Fruit fly (Drosophila melanogaster) whole organism, embryonic: ENCODE measurements around the gene CG3408.

Experiments
- CG10274 ChIP-seq: fragments of 200-800 bp; sonication (Bioruptor generic); optimal IDR thresholded peaks from 3 replicates; lab custom pipeline; 2017; ENCODE audit warnings: missing biosample characterization, mild to moderate bottlenecking, missing genetic modification characterization
- CG10431 ChIP-seq: fragments of 200-800 bp; sonication (Bioruptor generic); optimal IDR thresholded peaks from 3 replicates; lab custom pipeline; 2018; ENCODE audit warnings: missing biosample characterization, mild to moderate bottlenecking, missing genetic modification characterization
- CG10979 ChIP-seq: fragments of 200-800 bp; sonication (Bioruptor generic); optimal IDR thresholded peaks from 2 replicates; lab custom pipeline; 2018; ENCODE audit warnings: missing biosample characterization, mild to moderate bottlenecking, missing genetic modification characterization, moderate library complexity
- CG12071 ChIP-seq: fragments of 200-800 bp; sonication (Bioruptor generic); optimal IDR thresholded peaks from 3 replicates; lab custom pipeline; 2018; ENCODE audit warnings: missing biosample characterization, mild to moderate bottlenecking, missing genetic modification characterization
- CG12769 ChIP-seq: fragments of 200-800 bp; sonication (Bioruptor generic); optimal IDR thresholded peaks from 2 replicates; lab custom pipeline; 2019; ENCODE audit warnings: missing biosample characterization, mild to moderate bottlenecking, missing genetic modification characterization, moderate library complexity
- CG13123 ChIP-seq: fragments of 200-800 bp; sonication (Bioruptor generic); optimal IDR thresholded peaks from 2 replicates; lab custom pipeline; 2016; ENCODE audit warnings: missing biosample characterization, missing genetic modification characterization
- CG16813 ChIP-seq: fragments of 200-800 bp; sonication (Bioruptor generic); IDR thresholded peaks from 3 replicates; pipeline ENCODE4 v1.3.6; 2022; ENCODE audit warnings: missing biosample characterization, missing genetic modification characterization; ENCODE audit not compliant: partially characterized antibody
- CG17359 ChIP-seq: fragments of 200-800 bp; sonication (Bioruptor generic); optimal IDR thresholded peaks from 3 replicates; lab custom pipeline; 2018; ENCODE audit warnings: missing biosample characterization, mild to moderate bottlenecking, missing genetic modification characterization, moderate library complexity
- CG18619 ChIP-seq: fragments of 200-800 bp; sonication (Bioruptor generic); optimal IDR thresholded peaks from 3 replicates; lab custom pipeline; 2017; ENCODE audit warnings: missing biosample characterization, mild to moderate bottlenecking, missing genetic modification characterization
- CG2116 ChIP-seq: fragments of 200-800 bp; sonication (Bioruptor generic); optimal IDR thresholded peaks from 3 replicates; lab custom pipeline; 2018; ENCODE audit warnings: missing biosample characterization, mild to moderate bottlenecking, missing genetic modification characterization
- CG31365 ChIP-seq: fragments of 200-800 bp; sonication (Bioruptor generic); optimal IDR thresholded peaks from 2 replicates; lab custom pipeline; 2018; ENCODE audit warnings: missing biosample characterization, mild to moderate bottlenecking, missing genetic modification characterization
- CG33213 ChIP-seq: fragments of 200-800 bp; sonication (Bioruptor generic); optimal IDR thresholded peaks from 3 replicates; lab custom pipeline; 2016; ENCODE audit warnings: missing biosample characterization, missing genetic modification characterization
- CG34376 ChIP-seq: fragments of 200-800 bp; sonication (Bioruptor generic); optimal IDR thresholded peaks from 2 replicates; lab custom pipeline; 2018; ENCODE audit warnings: missing biosample characterization, mild to moderate bottlenecking, missing genetic modification characterization
- CG3726 ChIP-seq: fragments of 200-800 bp; sonication (Bioruptor generic); IDR thresholded peaks from 3 replicates; pipeline ENCODE4, ENCODE4 v1.3.6; 2022; ENCODE audit warnings: missing biosample characterization, missing genetic modification characterization
- CG43689 ChIP-seq: fragments of 200-800 bp; sonication (Bioruptor generic); IDR thresholded peaks from 2 replicates; pipeline ENCODE4 v1.3.6; 2022; ENCODE audit warnings: missing biosample characterization, missing genetic modification characterization
- CG6175 ChIP-seq: fragments of 200-800 bp; sonication (Bioruptor generic); IDR thresholded peaks from 3 replicates; pipeline ENCODE4 v1.3.6; 2022; ENCODE audit warnings: missing biosample characterization, missing genetic modification characterization
- CG7271 ChIP-seq: fragments of 200-800 bp; sonication (Bioruptor generic); optimal IDR thresholded peaks from 2 replicates; lab custom pipeline; 2018; ENCODE audit warnings: missing biosample characterization, mild to moderate bottlenecking, missing genetic modification characterization, moderate library complexity
- CG8388 ChIP-seq: fragments of 200-800 bp; sonication (Bioruptor generic); optimal IDR thresholded peaks from 2 replicates; lab custom pipeline; 2019; ENCODE audit warnings: missing biosample characterization, mild to moderate bottlenecking, missing genetic modification characterization, moderate library complexity
- CG9437 ChIP-seq: fragments of 200-800 bp; sonication (Bioruptor generic); optimal IDR thresholded peaks from 2 replicates; lab custom pipeline; 2018; ENCODE audit warnings: missing biosample characterization, mild to moderate bottlenecking, missing genetic modification characterization
- CG9932 ChIP-seq: fragments of 200-800 bp; sonication (Bioruptor generic); IDR thresholded peaks from 2 replicates; pipeline ENCODE4 v1.3.6; 2022; ENCODE audit warnings: missing biosample characterization, missing genetic modification characterization
- CrebB ChIP-seq: fragments of 200-800 bp; sonication (Bioruptor generic); optimal IDR thresholded peaks from 3 replicates; lab custom pipeline; 2018; ENCODE audit warnings: missing biosample characterization, mild to moderate bottlenecking, missing genetic modification characterization
- Deaf1 ChIP-seq: fragments of 200-800 bp; optimal IDR thresholded peaks from 3 replicates; lab custom pipeline; 2019; ENCODE audit warnings: missing biosample characterization, mild to moderate bottlenecking, missing genetic modification characterization, moderate library complexity
- Dp ChIP-seq: fragments of 200-800 bp; sonication (Bioruptor generic); optimal IDR thresholded peaks from 2 replicates; lab custom pipeline; 2018; ENCODE audit warnings: missing biosample characterization, mild to moderate bottlenecking, missing genetic modification characterization, moderate library complexity
- Eip74EF ChIP-seq, 2 experiments: fragments of 200-800 bp in 1 of 2; fragments of >200 bp in 1 of 2; sonication (Bioruptor generic) in 1 of 2; optimal IDR thresholded peaks; 2 replicates each; lab custom pipeline; 2017 to 2019; ENCODE audit warnings: missing biosample characterization in 2 of 2, missing genetic modification characterization in 2 of 2, mild to moderate bottlenecking in 1 of 2, moderate library complexity in 1 of 2
- HHEX ChIP-seq: fragments of 200-800 bp; sonication (Bioruptor generic); optimal IDR thresholded peaks from 3 replicates; lab custom pipeline; 2017; ENCODE audit warnings: missing biosample characterization, mild to moderate bottlenecking, missing genetic modification characterization, missing genetic modification reagents
- Hr78 ChIP-seq, 2 experiments: fragments of 200-800 bp in 1 of 2; fragments of >200 bp in 1 of 2; sonication (Bioruptor generic) in 1 of 2; optimal IDR thresholded peaks; 2 replicates each; lab custom pipeline; 2017 to 2019; ENCODE audit warnings: missing biosample characterization in 2 of 2, missing genetic modification characterization in 2 of 2, mild to moderate bottlenecking in 1 of 2, moderate library complexity in 1 of 2
- Lhr ChIP-seq: fragments of 200-800 bp; sonication (Bioruptor generic); optimal IDR thresholded peaks from 3 replicates; lab custom pipeline; 2017; ENCODE audit warnings: mild to moderate bottlenecking, missing biosample characterization, missing genetic modification reagents, missing genetic modification characterization
- Scr ChIP-seq: fragments of 200-800 bp; sonication (Bioruptor generic); IDR thresholded peaks from 2 replicates; pipeline ENCODE4 v1.3.6; 2022; ENCODE audit warnings: missing biosample characterization, missing genetic modification characterization; ENCODE audit not compliant: partially characterized antibody
- YL-1 ChIP-seq: fragments of 200-800 bp; sonication (Bioruptor generic); optimal IDR thresholded peaks from 3 replicates; lab custom pipeline; 2017; ENCODE audit warnings: missing biosample characterization, mild to moderate bottlenecking, missing genetic modification characterization
- ab ChIP-seq: fragments of 200-800 bp; sonication (Bioruptor generic); optimal IDR thresholded peaks from 2 replicates; lab custom pipeline; 2016; ENCODE audit warnings: missing biosample characterization, missing genetic modification characterization
- ac ChIP-seq: fragments of 200-800 bp; sonication (Bioruptor generic); optimal IDR thresholded peaks from 3 replicates; lab custom pipeline; 2017; ENCODE audit warnings: missing biosample characterization, mild to moderate bottlenecking, missing genetic modification characterization
- dm ChIP-seq: fragments of 200-800 bp; sonication (Bioruptor generic); optimal IDR thresholded peaks from 3 replicates; lab custom pipeline; 2016; ENCODE audit warnings: missing biosample characterization, missing genetic modification characterization
- dmrt99B ChIP-seq: fragments of 200-800 bp; sonication (Bioruptor generic); optimal IDR thresholded peaks from 2 replicates; lab custom pipeline; 2018; ENCODE audit warnings: missing biosample characterization, mild to moderate bottlenecking, missing genetic modification characterization, moderate library complexity
- exex ChIP-seq: fragments of 200-800 bp; sonication (Bioruptor generic); optimal IDR thresholded peaks from 4 replicates; lab custom pipeline; 2018; ENCODE audit warnings: missing biosample characterization, mild to moderate bottlenecking, missing genetic modification characterization, moderate library complexity
- grn ChIP-seq: fragments of 200-800 bp; sonication (Bioruptor generic); optimal IDR thresholded peaks from 3 replicates; lab custom pipeline; 2017; ENCODE audit warnings: missing biosample characterization, missing genetic modification characterization
- gsb-n ChIP-seq: fragments of 200-800 bp; sonication (Bioruptor generic); optimal IDR thresholded peaks from 3 replicates; lab custom pipeline; 2018; ENCODE audit warnings: missing biosample characterization, mild to moderate bottlenecking, missing genetic modification characterization
- insv ChIP-seq, 2 experiments: fragments of 200-800 bp; sonication (Bioruptor generic); optimal IDR thresholded peaks; 3 replicates each; lab custom pipeline; 2016 to 2018; ENCODE audit warnings: missing biosample characterization in 2 of 2, missing genetic modification characterization in 2 of 2
- lab ChIP-seq: fragments of 200-800 bp; sonication (Bioruptor generic); optimal IDR thresholded peaks from 3 replicates; lab custom pipeline; 2017; ENCODE audit warnings: missing biosample characterization, missing genetic modification characterization, mild to moderate bottlenecking, moderate library complexity, missing genetic modification reagents
- lilli ChIP-seq: fragments of 200-800 bp; sonication (Bioruptor generic); optimal IDR thresholded peaks from 3 replicates; lab custom pipeline; 2016; ENCODE audit warnings: missing biosample characterization, missing genetic modification characterization
- nerfin-1 ChIP-seq: fragments of 200-800 bp; sonication (Bioruptor generic); optimal IDR thresholded peaks from 3 replicates; lab custom pipeline; 2019; ENCODE audit warnings: missing biosample characterization, mild to moderate bottlenecking, missing genetic modification characterization, moderate library complexity
- nerfin-2 ChIP-seq: fragments of 200-800 bp; sonication (Bioruptor generic); IDR thresholded peaks from 2 replicates; pipeline ENCODE4 v1.3.6; 2022; ENCODE audit warnings: missing biosample characterization, missing genetic modification characterization; ENCODE audit not compliant: partially characterized antibody
- otp ChIP-seq: fragments of 200-800 bp; sonication (Bioruptor generic); IDR thresholded peaks from 3 replicates; pipeline ENCODE4, ENCODE4 v1.3.6; 2022; ENCODE audit warnings: missing biosample characterization, missing genetic modification characterization
- pho ChIP-seq: fragments of 200-800 bp; sonication (Bioruptor generic); optimal IDR thresholded peaks from 2 replicates; lab custom pipeline; 2016; ENCODE audit warnings: missing biosample characterization, missing genetic modification characterization
- sim ChIP-seq: fragments of 200-800 bp; sonication (Bioruptor generic); IDR thresholded peaks from 2 replicates; pipeline ENCODE4 v1.3.6; 2022; ENCODE audit warnings: missing biosample characterization, missing genetic modification characterization
- stc ChIP-seq: fragments of 200-800 bp; sonication (Bioruptor generic); IDR thresholded peaks from 2 replicates; pipeline ENCODE4 v1.3.6; 2022; ENCODE audit warnings: missing biosample characterization, missing genetic modification characterization
- unpg ChIP-seq: fragments of 200-800 bp; sonication (Bioruptor generic); optimal IDR thresholded peaks from 3 replicates; lab custom pipeline; 2018; ENCODE audit warnings: missing biosample characterization, mild to moderate bottlenecking, missing genetic modification characterization, moderate library complexity

The CG3408 gene

dm6 chr3L:9511287-9512256, 2.2 kb upstream of the CG3408 start, which contains the start of gene RpS9 (continued):
- TF ChIP-seq CG34376 (GFP tag; lab: Kevin White, UChicago) (peak; percentile 75), CG12071 (GFP tag; lab: Kevin White, UChicago) (peak; percentile 20), dm (GFP tag; lab: Kevin White, UChicago) (peak; percentile 86), CG13123 (GFP tag; lab: Kevin White, UChicago) (no peak), HHEX (GFP tag; lab: Kevin White, UChicago) (peak; percentile 46), stc (GFP tag; lab: Robert Waterston, UW) (peak; percentile 22; the same call in 1 of the 2 replicates), exex (peak; percentile 2), CG10979 (tag; lab: Kevin White, UChicago) (peak; percentile 21), CG6175 (GFP tag; lab: Robert Waterston, UW) (no peak), CG12769 (tag; lab: Kevin White, UChicago) (peak; percentile 47), CG10274 (GFP tag; lab: Kevin White, UChicago) (no peak), CrebB (tag; lab: Kevin White, UChicago) (peak; percentile 67), CG8388 (GFP tag; lab: Kevin White, UChicago) (peak; percentile 7), CG2116 (GFP tag; lab: Kevin White, UChicago) (peak; percentile 28), Lhr (GFP tag; lab: Kevin White, UChicago) (peak; percentile 63), unpg (peak; percentile 35), ac (GFP tag; lab: Kevin White, UChicago) (peak; percentile 29), CG7271 (peak; percentile 20), grn (no peak), dmrt99B (peak; percentile 13), CG9932 (peak; percentile 34; the same call in 1 of the 2 replicates), Deaf1 (tag; lab: Kevin White, UChicago) (peak; percentile 27), CG17359 (tag; lab: Kevin White, UChicago) (peak; percentile 38), nerfin-2 (GFP tag; lab: Robert Waterston, UW) (peak; percentile 26; the same call in 1 of the 2 replicates), lab (peak; percentile 58), Dp (peak; percentile 8), nerfin-1 (tag; lab: Kevin White, UChicago) (peak; percentile 52), gsb-n (tag; lab: Kevin White, UChicago) (peak; percentile 11), CG33213 (peak; percentile 54), CG18619 (peak; percentile 20), Scr (GFP tag; lab: Robert Waterston, UW) (peak; percentile 37; the same call in 1 of the 2 replicates), otp (GFP tag; lab: Robert Waterston, UW) (no peak), Hr78 (GFP tag; optimal IDR thresholded peaks at IDR 0.05; lab: Kevin White, UChicago) (no peak), YL-1 (peak; percentile 89), CG9437 (GFP tag; lab: Kevin White, UChicago) (peak; percentile 47), insv (GFP tag; optimal IDR thresholded peaks at IDR 0.05; lab: Kevin White, UChicago) (peak in 1 of 2 experiments; percentile 38), lilli (peak; percentile 24), CG10431 (GFP tag; lab: Kevin White, UChicago) (no peak), ab (GFP tag; lab: Kevin White, UChicago) (no peak), CG16813 (GFP tag; lab: Robert Waterston, UW) (peak; percentile 35; the same call in 1 of the 3 replicates), Eip74EF (GFP tag; optimal IDR thresholded peaks at IDR 0.05; lab: Kevin White, UChicago) (peak in 1 of 2 experiments; percentile 22), pho (GFP tag; lab: Kevin White, UChicago) (peak; percentile 5), sim (GFP tag; lab: Robert Waterston, UW) (peak; percentile 4; the same call in 1 of the 2 replicates), CG31365 (tag; lab: Kevin White, UChicago) (peak; percentile 4), CG43689 (GFP tag; lab: Robert Waterston, UW) (no peak), CG3726 (no peak)
